Fruit fly (Drosophila melanogaster): ENCODE measurements around the gene CG14985.

The CG14985 gene

dm6 chr3L:4000711-4001110 is 2.6 kb upstream of the CG14985 start:
- no peak for TF ChIP-seq Crg-1 (GFP tag; optimal IDR thresholded peaks at IDR 0.05)
- no peak for TF ChIP-seq tj (GFP tag; optimal IDR thresholded peaks at IDR 0.05)
- TF ChIP-seq toe (GFP tag; optimal IDR thresholded peaks at IDR 0.05) = no peak
- TF ChIP-seq cnc (optimal IDR thresholded peaks at IDR 0.05) = no peak
- TF ChIP-seq CG12768 (GFP tag; optimal IDR thresholded peaks at IDR 0.05) = no peak
- TF ChIP-seq cic (GFP tag; optimal IDR thresholded peaks at IDR 0.05) = no peak
- no peak for TF ChIP-seq bab1 (GFP tag; optimal IDR thresholded peaks at IDR 0.05)
- no peak for TF ChIP-seq CG7045 (GFP tag; optimal IDR thresholded peaks at IDR 0.05)

- no peak for TF ChIP-seq CG33017 (tag; optimal IDR thresholded peaks at IDR 0.05)
- TF ChIP-seq CG1620 (GFP tag; optimal IDR thresholded peaks at IDR 0.05) = no peak
- no peak for TF ChIP-seq pad (GFP tag; optimal IDR thresholded peaks at IDR 0.05)
- TF ChIP-seq CG7045 (GFP tag; optimal IDR thresholded peaks at IDR 0.05) = no peak
- TF ChIP-seq CG14711 (tag; optimal IDR thresholded peaks at IDR 0.05) = no peak
- TF ChIP-seq tj (GFP tag; optimal IDR thresholded peaks at IDR 0.05) = no peak
- TF ChIP-seq kay (GFP tag; ENCODE audit: borderline replicate concordance) = no peak
- TF ChIP-seq toe (GFP tag; optimal IDR thresholded peaks at IDR 0.05) = no peak
- no peak for TF ChIP-seq Hr96 (GFP tag; optimal IDR thresholded peaks at IDR 0.05)
- TF ChIP-seq Crg-1 (GFP tag; optimal IDR thresholded peaks at IDR 0.05) = no peak
- TF ChIP-seq Mnt (GFP tag; optimal IDR thresholded peaks at IDR 0.05) = no peak
- no peak for TF ChIP-seq CG7101 (tag; optimal IDR thresholded peaks at IDR 0.05)
- no peak for TF ChIP-seq CG11617 (GFP tag; optimal IDR thresholded peaks at IDR 0.05)
These were observed 1.8 kb upstream of the CG14985 start for dm6 chr3L:4001500-4001899.

dm6 chr3L:4007256-4007655 is 4.0 kb downstream of the CG14985 start:
- TF ChIP-seq CG7045 (GFP tag; optimal IDR thresholded peaks at IDR 0.05) (no peak), toe (GFP tag; optimal IDR thresholded peaks at IDR 0.05) (no peak)

dm6 chr3L:4010122-4010521 is 6.8 kb downstream of the CG14985 start:
- TF ChIP-seq Mnt (GFP tag; optimal IDR thresholded peaks at IDR 0.05) (no peak), Clk (GFP tag; optimal IDR thresholded peaks at IDR 0.05) (no peak), CG12768 (GFP tag; optimal IDR thresholded peaks at IDR 0.05) (no peak), bab1 (GFP tag; optimal IDR thresholded peaks at IDR 0.05) (no peak), toe (GFP tag; optimal IDR thresholded peaks at IDR 0.05) (no peak), CG1620 (GFP tag; optimal IDR thresholded peaks at IDR 0.05) (no peak), CG14711 (tag; optimal IDR thresholded peaks at IDR 0.05) (no peak), CG7101 (tag; optimal IDR thresholded peaks at IDR 0.05) (no peak), kay (GFP tag; ENCODE audit: borderline replicate concordance) (no peak), CG33017 (tag; optimal IDR thresholded peaks at IDR 0.05) (no peak), CG5204 (GFP tag; optimal IDR thresholded peaks at IDR 0.05) (no peak), pad (GFP tag; optimal IDR thresholded peaks at IDR 0.05) (no peak), CG7045 (GFP tag; optimal IDR thresholded peaks at IDR 0.05) (no peak), cic (GFP tag; optimal IDR thresholded peaks at IDR 0.05) (no peak), Hr96 (GFP tag; optimal IDR thresholded peaks at IDR 0.05) (no peak), cnc (optimal IDR thresholded peaks at IDR 0.05) (no peak), ovo (GFP tag; optimal IDR thresholded peaks at IDR 0.05) (no peak), Crg-1 (GFP tag; optimal IDR thresholded peaks at IDR 0.05) (no peak), tj (GFP tag; optimal IDR thresholded peaks at IDR 0.05) (no peak), CG11617 (GFP tag; optimal IDR thresholded peaks at IDR 0.05) (no peak)

dm6 chr3L:4014349-4014748 is 11.1 kb downstream of the CG14985 start:
- TF ChIP-seq cic (GFP tag; optimal IDR thresholded peaks at IDR 0.05) (no peak), Crg-1 (GFP tag; optimal IDR thresholded peaks at IDR 0.05) (no peak), ovo (GFP tag; optimal IDR thresholded peaks at IDR 0.05) (no peak), CG5204 (GFP tag; optimal IDR thresholded peaks at IDR 0.05) (no peak), cnc (optimal IDR thresholded peaks at IDR 0.05) (no peak), kay (GFP tag; ENCODE audit: borderline replicate concordance) (no peak), Clk (GFP tag; optimal IDR thresholded peaks at IDR 0.05) (no peak), CG7101 (tag; optimal IDR thresholded peaks at IDR 0.05) (no peak), Hr96 (GFP tag; optimal IDR thresholded peaks at IDR 0.05) (no peak), CG14711 (tag; optimal IDR thresholded peaks at IDR 0.05) (no peak), Mnt (GFP tag; optimal IDR thresholded peaks at IDR 0.05) (no peak), CG11617 (GFP tag; optimal IDR thresholded peaks at IDR 0.05) (no peak), CG1620 (GFP tag; optimal IDR thresholded peaks at IDR 0.05) (no peak), pad (GFP tag; optimal IDR thresholded peaks at IDR 0.05) (no peak), toe (GFP tag; optimal IDR thresholded peaks at IDR 0.05) (no peak), tj (GFP tag; optimal IDR thresholded peaks at IDR 0.05) (no peak)

dm6 chr3L:4016754-4017153 is 13.5 kb downstream of the CG14985 start:
- TF ChIP-seq CG33017 (tag; optimal IDR thresholded peaks at IDR 0.05) (no peak), tj (GFP tag; optimal IDR thresholded peaks at IDR 0.05) (no peak)

- no peak for TF ChIP-seq kay (GFP tag; ENCODE audit: borderline replicate concordance)
- no peak for TF ChIP-seq CG12768 (GFP tag; optimal IDR thresholded peaks at IDR 0.05)
- no peak for TF ChIP-seq CG33017 (tag; optimal IDR thresholded peaks at IDR 0.05)
- no peak for TF ChIP-seq CG7045 (GFP tag; optimal IDR thresholded peaks at IDR 0.05)
- no peak for TF ChIP-seq CG14711 (tag; optimal IDR thresholded peaks at IDR 0.05)
- no peak for TF ChIP-seq toe (GFP tag; optimal IDR thresholded peaks at IDR 0.05)
- TF ChIP-seq CG5204 (GFP tag; optimal IDR thresholded peaks at IDR 0.05) = no peak
- TF ChIP-seq bab1 (GFP tag; optimal IDR thresholded peaks at IDR 0.05) = no peak
- TF ChIP-seq Clk (GFP tag; optimal IDR thresholded peaks at IDR 0.05) = no peak
- TF ChIP-seq pad (GFP tag; optimal IDR thresholded peaks at IDR 0.05) = no peak
- TF ChIP-seq CG1620 (GFP tag; optimal IDR thresholded peaks at IDR 0.05) = no peak
- TF ChIP-seq Hr96 (GFP tag; optimal IDR thresholded peaks at IDR 0.05) = no peak
- no peak for TF ChIP-seq Mnt (GFP tag; optimal IDR thresholded peaks at IDR 0.05)
- TF ChIP-seq Crg-1 (GFP tag; optimal IDR thresholded peaks at IDR 0.05) = no peak
- TF ChIP-seq CG11617 (GFP tag; optimal IDR thresholded peaks at IDR 0.05) = no peak
- no peak for TF ChIP-seq cic (GFP tag; optimal IDR thresholded peaks at IDR 0.05)
These were observed 15.1 kb downstream of the CG14985 start, which contains the start of gene FoxL1 for dm6 chr3L:4018228-4018928. TSS of gene FoxL1 (plus strand) at chr3L:4018878.

Measured in whole organism, adult.